Fruit fly (Drosophila melanogaster) whole organism, embryonic: ENCODE results near the gene isoQC.
A peak's percentile ranks its signal among the peaks of the same experiment; 100 is the strongest.

ENCODE experiments used
- Antp ChIP-seq: fragments of 200-800 bp; sonication (Bioruptor generic); optimal IDR thresholded peaks from 3 replicates; lab custom pipeline; 2016; ENCODE audit warnings: missing biosample characterization, missing genetic modification characterization
- CG10959 ChIP-seq: fragments of 200-800 bp; sonication (Bioruptor generic); IDR thresholded peaks from 2 replicates; pipeline ENCODE4 v1.3.6; 2022; ENCODE audit warnings: missing biosample characterization, missing genetic modification characterization
- CG12659 ChIP-seq: fragments of 200-800 bp; sonication (Bioruptor generic); optimal IDR thresholded peaks from 3 replicates; lab custom pipeline; 2017; ENCODE audit warnings: mild to moderate bottlenecking, missing biosample characterization, missing genetic modification reagents, missing genetic modification characterization
- CG12769 ChIP-seq: fragments of 200-800 bp; sonication (Bioruptor generic); optimal IDR thresholded peaks from 2 replicates; lab custom pipeline; 2019; ENCODE audit warnings: missing biosample characterization, mild to moderate bottlenecking, missing genetic modification characterization, moderate library complexity
- CG13424 ChIP-seq: fragments of 200-800 bp; sonication (Bioruptor generic); optimal IDR thresholded peaks from 2 replicates; lab custom pipeline; 2019; ENCODE audit warnings: missing biosample characterization, mild to moderate bottlenecking, missing genetic modification characterization, moderate library complexity
- CG14014 ChIP-seq: fragments of 200-800 bp; sonication (Bioruptor generic); IDR thresholded peaks from 2 replicates; pipeline ENCODE4 v1.3.6; 2022; ENCODE audit warnings: missing biosample characterization, missing genetic modification characterization
- CG15514 ChIP-seq: fragments of 200-800 bp; sonication (Bioruptor generic); optimal IDR thresholded peaks from 3 replicates; lab custom pipeline; 2017; ENCODE audit warnings: missing biosample characterization, missing genetic modification characterization, mild to moderate bottlenecking, moderate library complexity, missing genetic modification reagents
- CG1603 ChIP-seq: fragments of 200-800 bp; sonication (Bioruptor generic); optimal IDR thresholded peaks from 2 replicates; lab custom pipeline; 2019; ENCODE audit warnings: missing biosample characterization, mild to moderate bottlenecking, missing genetic modification characterization, moderate library complexity
- CG18764 ChIP-seq: fragments of 200-800 bp; sonication (Bioruptor generic); optimal IDR thresholded peaks from 3 replicates; lab custom pipeline; 2016; ENCODE audit warnings: missing biosample characterization, missing genetic modification characterization
- CG2120 ChIP-seq: fragments of 200-800 bp; sonication (Bioruptor generic); optimal IDR thresholded peaks from 3 replicates; lab custom pipeline; 2016; ENCODE audit warnings: missing biosample characterization, missing genetic modification characterization
- CG2678 ChIP-seq: fragments of 200-800 bp; sonication (Bioruptor generic); optimal IDR thresholded peaks from 3 replicates; lab custom pipeline; 2019; ENCODE audit warnings: missing biosample characterization, mild to moderate bottlenecking, missing genetic modification characterization, moderate library complexity
- CG33213 ChIP-seq: fragments of 200-800 bp; sonication (Bioruptor generic); optimal IDR thresholded peaks from 3 replicates; lab custom pipeline; 2016; ENCODE audit warnings: missing biosample characterization, missing genetic modification characterization
- CG5245 ChIP-seq: fragments of 200-800 bp; sonication (Bioruptor generic); optimal IDR thresholded peaks from 3 replicates; lab custom pipeline; 2016; ENCODE audit warnings: missing biosample characterization, missing genetic modification characterization
- CG7372 ChIP-seq: fragments of 200-800 bp; sonication (Bioruptor generic); IDR thresholded peaks from 2 replicates; pipeline ENCODE4 v1.3.6; 2022; ENCODE audit warnings: missing biosample characterization, missing genetic modification characterization
- CG7556 ChIP-seq: fragments of 200-800 bp; sonication (Bioruptor generic); optimal IDR thresholded peaks from 2 replicates; lab custom pipeline; 2017; ENCODE audit warnings: missing biosample characterization, mild to moderate bottlenecking, missing genetic modification characterization
- CG8089 ChIP-seq: fragments of 200-800 bp; sonication (Bioruptor generic); optimal IDR thresholded peaks from 3 replicates; lab custom pipeline; 2016; ENCODE audit warnings: missing biosample characterization, missing genetic modification characterization
- CG8290 ChIP-seq, 3 experiments: fragments of 200-800 bp; sonication (Bioruptor generic); optimal IDR thresholded peaks; 2 replicates each; lab custom pipeline; 2016 to 2019; ENCODE audit warnings: missing biosample characterization in 3 of 3, missing genetic modification characterization in 3 of 3, mild to moderate bottlenecking in 2 of 3, moderate library complexity in 1 of 3
- CG8359 ChIP-seq: fragments of 200-800 bp; sonication (Bioruptor generic); optimal IDR thresholded peaks from 2 replicates; lab custom pipeline; 2017; ENCODE audit warnings: missing biosample characterization, mild to moderate bottlenecking, missing genetic modification characterization, borderline replicate concordance
- CG8478 ChIP-seq: fragments of >200 bp; optimal IDR thresholded peaks from 2 replicates; lab custom pipeline; 2018
- Hr51 ChIP-seq, 2 experiments: fragments of 200-800 bp; sonication (Bioruptor generic); optimal IDR thresholded peaks; 2 replicates in 1 of 2; 3 replicates in 1 of 2; lab custom pipeline; 2016 to 2018; ENCODE audit warnings: missing biosample characterization in 2 of 2, missing genetic modification characterization in 2 of 2, mild to moderate bottlenecking in 1 of 2, moderate library complexity in 1 of 2
- MBD-R2 ChIP-seq: fragments of 200-800 bp; sonication (Bioruptor generic); IDR thresholded peaks from 2 replicates; pipeline ENCODE4 v1.3.6; 2022; ENCODE audit warnings: missing biosample characterization, missing genetic modification characterization
- Mes4 ChIP-seq: fragments of 200-800 bp; sonication (Bioruptor generic); optimal IDR thresholded peaks from 2 replicates; lab custom pipeline; 2016; ENCODE audit warnings: missing biosample characterization, missing genetic modification characterization
- NfI ChIP-seq: fragments of 200-800 bp; sonication (Bioruptor generic); optimal IDR thresholded peaks from 3 replicates; lab custom pipeline; 2018; ENCODE audit warnings: missing biosample characterization, mild to moderate bottlenecking, missing genetic modification characterization, moderate library complexity
- Poxn ChIP-seq: fragments of 200-800 bp; sonication (Bioruptor generic); IDR thresholded peaks from 2 replicates; pipeline ENCODE4 v1.3.6; 2022; ENCODE audit warnings: missing biosample characterization, missing genetic modification characterization
- Side ChIP-seq: fragments of 200-800 bp; sonication (Bioruptor generic); optimal IDR thresholded peaks from 2 replicates; lab custom pipeline; 2016; ENCODE audit warnings: missing biosample characterization, missing genetic modification characterization
- Vsx1 ChIP-seq: fragments of 200-800 bp; sonication (Bioruptor generic); optimal IDR thresholded peaks from 2 replicates; lab custom pipeline; 2017; ENCODE audit warnings: missing biosample characterization, mild to moderate bottlenecking, missing genetic modification characterization, missing genetic modification reagents
- ab ChIP-seq: fragments of 200-800 bp; sonication (Bioruptor generic); optimal IDR thresholded peaks from 2 replicates; lab custom pipeline; 2016; ENCODE audit warnings: missing biosample characterization, missing genetic modification characterization
- ap ChIP-seq: fragments of 200-800 bp; sonication (Bioruptor generic); IDR thresholded peaks from 2 replicates; pipeline ENCODE4 v1.3.6; 2022; ENCODE audit warnings: missing biosample characterization, missing genetic modification characterization
- ci ChIP-seq: fragments of 200-800 bp; sonication (Bioruptor generic); IDR thresholded peaks from 3 replicates; pipeline ENCODE4 v1.3.6; 2022; ENCODE audit warnings: missing biosample characterization, missing genetic modification characterization
- dmrt11E ChIP-seq: fragments of 200-800 bp; sonication (Bioruptor generic); optimal IDR thresholded peaks from 3 replicates; lab custom pipeline; 2018; ENCODE audit warnings: missing biosample characterization, mild to moderate bottlenecking, missing genetic modification characterization, moderate library complexity
- fd102C ChIP-seq: fragments of 200-800 bp; sonication (Bioruptor generic); optimal IDR thresholded peaks from 2 replicates; lab custom pipeline; 2018; ENCODE audit warnings: missing biosample characterization, mild to moderate bottlenecking, missing genetic modification characterization, moderate library complexity
- fd64A ChIP-seq: fragments of 200-800 bp; sonication (Bioruptor generic); optimal IDR thresholded peaks from 3 replicates; lab custom pipeline; 2018; ENCODE audit warnings: missing biosample characterization, mild to moderate bottlenecking, missing genetic modification characterization
- fd96Cb ChIP-seq: fragments of 200-800 bp; sonication (Bioruptor generic); optimal IDR thresholded peaks from 2 replicates; lab custom pipeline; 2018; ENCODE audit warnings: missing biosample characterization, mild to moderate bottlenecking, missing genetic modification characterization, moderate library complexity
- gro ChIP-seq: fragments of 200-800 bp; sonication (Bioruptor generic); optimal IDR thresholded peaks from 2 replicates; lab custom pipeline; 2016; ENCODE audit warnings: missing biosample characterization, missing genetic modification characterization
- gsb ChIP-seq: fragments of 200-800 bp; sonication (Bioruptor generic); IDR thresholded peaks from 2 replicates; pipeline ENCODE4 v1.3.6; 2022; ENCODE audit warnings: missing biosample characterization, missing genetic modification characterization
- hbn ChIP-seq: fragments of 200-800 bp; sonication (Bioruptor generic); IDR thresholded peaks from 2 replicates; pipeline ENCODE4 v1.3.6; 2022; ENCODE audit warnings: missing biosample characterization, missing genetic modification characterization; ENCODE audit not compliant: partially characterized antibody
- her ChIP-seq: fragments of 200-800 bp; sonication (Bioruptor generic); optimal IDR thresholded peaks from 2 replicates; lab custom pipeline; 2016; ENCODE audit warnings: missing biosample characterization, missing genetic modification characterization
- inv ChIP-seq: fragments of 200-800 bp; sonication (Bioruptor generic); IDR thresholded peaks from 2 replicates; pipeline ENCODE4 v1.3.6; 2022; ENCODE audit warnings: missing biosample characterization, missing genetic modification characterization; ENCODE audit not compliant: partially characterized antibody
- jigr1 ChIP-seq: fragments of 200-800 bp; sonication (Bioruptor generic); IDR thresholded peaks from 3 replicates; pipeline ENCODE4 v1.3.6; 2022; ENCODE audit warnings: missing biosample characterization, missing genetic modification characterization
- lbe ChIP-seq: fragments of 200-800 bp; sonication (Bioruptor generic); optimal IDR thresholded peaks from 2 replicates; lab custom pipeline; 2016; ENCODE audit warnings: missing biosample characterization, mild to moderate bottlenecking, missing genetic modification characterization
- lilli ChIP-seq: fragments of 200-800 bp; sonication (Bioruptor generic); optimal IDR thresholded peaks from 3 replicates; lab custom pipeline; 2016; ENCODE audit warnings: missing biosample characterization, missing genetic modification characterization
- lola ChIP-seq, 3 experiments: fragments of >200 bp in 2 of 3; fragments of 200-800 bp in 1 of 3; sonication (Bioruptor generic) in 1 of 3; optimal IDR thresholded peaks; 2 replicates each; lab custom pipeline; 2017 to 2019; ENCODE audit warnings: missing biosample characterization in 3 of 3, missing genetic modification characterization in 3 of 3, mild to moderate bottlenecking in 1 of 3, moderate library complexity in 1 of 3
- nau ChIP-seq: fragments of 200-800 bp; sonication (Bioruptor generic); optimal IDR thresholded peaks from 3 replicates; lab custom pipeline; 2017; ENCODE audit warnings: missing biosample characterization, mild to moderate bottlenecking, missing genetic modification characterization, missing genetic modification reagents
- nerfin-1 ChIP-seq: fragments of 200-800 bp; sonication (Bioruptor generic); optimal IDR thresholded peaks from 3 replicates; lab custom pipeline; 2019; ENCODE audit warnings: missing biosample characterization, mild to moderate bottlenecking, missing genetic modification characterization, moderate library complexity
- p53 ChIP-seq: fragments of 200-800 bp; sonication (Bioruptor generic); optimal IDR thresholded peaks from 2 replicates; lab custom pipeline; 2016; ENCODE audit warnings: missing biosample characterization, missing genetic modification characterization
- sima ChIP-seq: fragments of 200-800 bp; sonication (Bioruptor generic); optimal IDR thresholded peaks from 2 replicates; lab custom pipeline; 2016; ENCODE audit warnings: missing biosample characterization, missing genetic modification characterization
- slou ChIP-seq: fragments of 200-800 bp; sonication (Bioruptor generic); optimal IDR thresholded peaks from 3 replicates; lab custom pipeline; 2016; ENCODE audit warnings: missing biosample characterization, missing genetic modification characterization
- tio ChIP-seq: fragments of 200-800 bp; sonication (Bioruptor generic); optimal IDR thresholded peaks from 2 replicates; lab custom pipeline; 2017; ENCODE audit warnings: missing biosample characterization, missing genetic modification characterization, inconsistent platforms
- tup ChIP-seq: fragments of 200-800 bp; sonication (Bioruptor generic); optimal IDR thresholded peaks from 2 replicates; lab custom pipeline; 2016; ENCODE audit warnings: missing biosample characterization, mild to moderate bottlenecking, missing genetic modification characterization, moderate library complexity

Gene isoQC

dm6 chr3L:20526196-20526740, 52.0 kb downstream of the isoQC start, which contains the start of gene Nubp2 (continued):
- peak; percentile 98 for TF ChIP-seq CG12659 (GFP tag; lab: Kevin White, UChicago)
- TF ChIP-seq CG8359 (GFP tag; lab: Kevin White, UChicago) = peak; percentile 80
- TF ChIP-seq tup (GFP tag; lab: Kevin White, UChicago) = peak; percentile 87
- TF ChIP-seq her (GFP tag; lab: Kevin White, UChicago) = peak; percentile 79
- no peak for TF ChIP-seq inv (GFP tag; lab: Robert Waterston, UW)
- TF ChIP-seq Hr51 (GFP tag; optimal IDR thresholded peaks at IDR 0.05; lab: Kevin White, UChicago) = peak; percentile 92 to 95
- peak; percentile 94 for TF ChIP-seq CG12769 (tag; lab: Kevin White, UChicago)
- peak; percentile 93 for TF ChIP-seq CG8290 (GFP tag; optimal IDR thresholded peaks at IDR 0.05; lab: Kevin White, UChicago)
- peak; percentile 86 to 90 for TF ChIP-seq CG8290 (tag; optimal IDR thresholded peaks at IDR 0.05; lab: Kevin White, UChicago)
- peak; percentile 70 for TF ChIP-seq sima (GFP tag; lab: Kevin White, UChicago)
- peak; percentile 53 for TF ChIP-seq fd102C (GFP tag; lab: Kevin White, UChicago)
- TF ChIP-seq CG15514 (GFP tag; lab: Kevin White, UChicago) = peak; percentile 87
- TF ChIP-seq Poxn (GFP tag; lab: Robert Waterston, UW) = peak; percentile 81
- peak; percentile 87 for TF ChIP-seq Vsx1 (GFP tag; lab: Kevin White, UChicago)
- TF ChIP-seq p53 (GFP tag; lab: Kevin White, UChicago) = peak; percentile 77
- peak; percentile 98 for TF ChIP-seq CG13424
- peak; percentile 91 for TF ChIP-seq gro
- peak; percentile 97 for TF ChIP-seq dmrt11E (tag; lab: Kevin White, UChicago)
- peak; percentile 89 for TF ChIP-seq Side (GFP tag; lab: Kevin White, UChicago)
- TF ChIP-seq ab (GFP tag; lab: Kevin White, UChicago) = peak; percentile 73
- TF ChIP-seq lola (GFP tag; optimal IDR thresholded peaks at IDR 0.05; lab: Kevin White, UChicago) = peak in 1 of 3 experiments; percentile 98
- TF ChIP-seq NfI (GFP tag; lab: Kevin White, UChicago) = peak; percentile 96
- TF ChIP-seq fd64A (GFP tag; lab: Kevin White, UChicago) = peak; percentile 47
- TF ChIP-seq tio (GFP tag; lab: Kevin White, UChicago) = peak; percentile 97
- peak; percentile 87 for TF ChIP-seq ci (GFP tag; lab: Robert Waterston, UW)
- TF ChIP-seq jigr1 (GFP tag; lab: Robert Waterston, UW) = peak; percentile 79; the same call in 2 of the 3 replicates
- TF ChIP-seq CG1603 (tag; lab: Kevin White, UChicago) = peak; percentile 86
- peak; percentile 97 for TF ChIP-seq CG2678 (tag; lab: Kevin White, UChicago)
- TF ChIP-seq CG8089 = peak; percentile 79
- peak; percentile 87 for TF ChIP-seq nau
- no peak for TF ChIP-seq CG8478 (lab: Kevin White, UChicago)
- TF ChIP-seq slou (GFP tag; lab: Kevin White, UChicago) = peak; percentile 94
- peak; percentile 94 for TF ChIP-seq nerfin-1 (tag; lab: Kevin White, UChicago)
- peak; percentile 97 for TF ChIP-seq lilli (GFP tag; lab: Kevin White, UChicago)
- TF ChIP-seq CG33213 (GFP tag; lab: Kevin White, UChicago) = peak; percentile 86
- peak; percentile 91 for TF ChIP-seq CG14014 (GFP tag; lab: Robert Waterston, UW)
- TF ChIP-seq CG7372 = peak; percentile 95
- TF ChIP-seq lbe (GFP tag; lab: Kevin White, UChicago) = peak; percentile 74
- TF ChIP-seq ap (GFP tag; lab: Robert Waterston, UW) = peak; percentile 82
- peak; percentile 98 for TF ChIP-seq CG2120 (GFP tag; lab: Kevin White, UChicago)
- TF ChIP-seq Mes4 = peak; percentile 87
- peak; percentile 94 for TF ChIP-seq CG18764 (GFP tag; lab: Kevin White, UChicago)
- TF ChIP-seq Antp (GFP tag; lab: Kevin White, UChicago) = peak; percentile 90
- peak; percentile 81 for TF ChIP-seq MBD-R2
- TF ChIP-seq CG7556 (GFP tag; lab: Kevin White, UChicago) = peak; percentile 95
- peak; percentile 91 for TF ChIP-seq CG5245 (GFP tag; lab: Kevin White, UChicago)
- TF ChIP-seq hbn (GFP tag; lab: Robert Waterston, UW) = no peak
- TF ChIP-seq gsb (GFP tag; lab: Robert Waterston, UW) = peak; percentile 86
- peak; percentile 86 for TF ChIP-seq CG10959 (GFP tag; lab: Robert Waterston, UW)
- TF ChIP-seq fd96Cb (tag; lab: Kevin White, UChicago) = peak; percentile 95
